Worm (Caenorhabditis elegans) whole organism, L1 larva: ENCODE data around the gene srbc-21.

Experiments
- ama-1 ChIP-seq: fragments of 150-350 bp; optimal IDR thresholded peaks from 2 replicates; lab custom pipeline; 2014
- hpl-2 ChIP-seq: fragments of 150-350 bp; optimal IDR thresholded peaks from 2 replicates; lab custom pipeline; 2014; ENCODE audit warnings: missing biosample characterization, missing genetic modification reagents, missing genetic modification characterization
- isw-1 ChIP-seq: fragments of 200-800 bp; sonication (Bioruptor generic); IDR thresholded peaks from 2 replicates; pipeline ENCODE4 v1.3.6; 2022; ENCODE audit warnings: missing genetic modification characterization, missing compliant biosample characterization
- lin-13 ChIP-seq: fragments of 150-350 bp; optimal IDR thresholded peaks from 2 replicates; lab custom pipeline; 2014; ENCODE audit warnings: missing biosample characterization, missing genetic modification reagents, missing genetic modification characterization
- lin-35 ChIP-seq, 2 experiments: fragments of 150-350 bp; optimal IDR thresholded peaks; 2 replicates each; lab custom pipeline; 2014; ENCODE audit warnings: missing biosample characterization in 2 of 2, missing genetic modification characterization in 2 of 2, missing genetic modification reagents in 2 of 2
- nhr-12 ChIP-seq: sonication (generic microtip); optimal IDR thresholded peaks from 2 replicates; lab custom pipeline; 2017; ENCODE audit warnings: missing biosample characterization, missing genetic modification characterization
- nhr-84 ChIP-seq: sonication (generic microtip); optimal IDR thresholded peaks from 2 replicates; lab custom pipeline; 2017; ENCODE audit warnings: missing biosample characterization, missing genetic modification characterization
- snpc-4 ChIP-seq: fragments of 150-350 bp; optimal IDR thresholded peaks from 2 replicates; lab custom pipeline; 2014; ENCODE audit warnings: missing biosample characterization, missing genetic modification characterization
- sptf-1 ChIP-seq: fragments of 150-350 bp; optimal IDR thresholded peaks from 2 replicates; lab custom pipeline; 2014; ENCODE audit warnings: missing biosample characterization, missing genetic modification characterization
- sup-37 ChIP-seq: fragments of 200-800 bp; sonication (Bioruptor generic); optimal IDR thresholded peaks from 2 replicates; lab custom pipeline; 2018; ENCODE audit warnings: mild to moderate bottlenecking, missing genetic modification characterization, missing compliant biosample characterization
- unc-130 ChIP-seq: fragments of 150-350 bp; optimal IDR thresholded peaks from 2 replicates; lab custom pipeline; 2017; ENCODE audit warnings: missing biosample characterization, missing genetic modification characterization, inconsistent platforms

ce11 chrV:2135323-2135722 lies 20.0 kb upstream of the srbc-21 start:
- TF ChIP-seq nhr-12 (tag; lab: Kevin White, UChicago) (no peak), ama-1 (lab: Kevin White, UChicago) (no peak), isw-1 (GFP tag; lab: Robert Waterston, UW) (no peak), sptf-1 (no peak), lin-13 (GFP tag; lab: Kevin White, UChicago) (no peak), snpc-4 (no peak), nhr-84 (tag; lab: Kevin White, UChicago) (no peak), sup-37 (no peak), hpl-2 (GFP tag; lab: Kevin White, UChicago) (no peak), unc-130 (no peak), lin-35 (GFP tag; optimal IDR thresholded peaks at IDR 0.05; lab: Kevin White, UChicago) (no peak)
